Fruit fly (Drosophila melanogaster): ENCODE results near the gene CG31643.
A peak's percentile ranks its signal among the peaks of the same experiment; 100 is the strongest.

Gene CG31643

DNA sequence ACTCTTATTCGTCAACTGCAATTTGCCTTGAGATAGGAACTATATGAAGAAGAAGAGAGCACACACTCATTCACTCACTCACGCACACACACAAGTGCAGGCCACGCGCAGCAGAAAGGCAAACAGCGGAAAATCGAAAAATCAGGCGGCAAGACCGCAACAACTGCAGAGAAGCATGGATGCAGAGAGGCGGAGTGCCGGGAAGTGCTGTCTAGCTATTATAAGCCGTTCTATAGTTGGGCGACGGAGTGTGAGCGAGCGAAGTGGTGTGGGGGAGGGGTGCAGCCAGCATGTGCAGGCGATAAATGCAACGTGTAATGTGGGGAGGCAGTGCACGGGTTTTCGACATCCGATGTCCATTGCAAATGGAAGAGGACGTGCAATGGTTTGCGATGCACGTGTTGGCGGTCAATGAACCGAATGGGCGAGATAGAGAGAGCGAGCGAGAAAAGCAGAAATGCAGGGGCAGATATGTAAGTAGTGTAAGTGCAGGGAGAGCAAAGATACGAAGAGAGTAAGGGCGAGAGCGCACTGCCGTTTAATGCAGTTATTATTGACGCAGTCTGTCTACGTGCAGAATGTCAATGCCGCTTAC lies 40.9 kb downstream of the CG31643 start (continued):
- TF ChIP-seq CG6175 (GFP tag; IDR thresholded peaks at IDR 0.05) (no peak), hb (GFP tag; IDR thresholded peaks at IDR 0.05; ENCODE audit: partially characterized antibody) (no peak), grn (GFP tag; optimal IDR thresholded peaks at IDR 0.05) (no peak), Xrp1 (GFP tag; IDR thresholded peaks at IDR 0.05) (0 out of 2 replicates have a peak, but pooled peaks have one; percentile 11), Optix (GFP tag; IDR thresholded peaks at IDR 0.05) (no peak), so (GFP tag; IDR thresholded peaks at IDR 0.05) (no peak), CG7839 (tag; optimal IDR thresholded peaks at IDR 0.05) (no peak), Lpt (GFP tag; optimal IDR thresholded peaks at IDR 0.05) (peak; percentile 92), Deaf1 (tag; optimal IDR thresholded peaks at IDR 0.05) (peak; percentile 53), onecut (GFP tag; IDR thresholded peaks at IDR 0.05) (no peak), pan (optimal IDR thresholded peaks at IDR 0.05) (no peak), pan (GFP tag; optimal IDR thresholded peaks at IDR 0.05 in 1 of 2, IDR thresholded peaks at IDR 0.05 in 1 of 2) (no peak), NfI (GFP tag; optimal IDR thresholded peaks at IDR 0.05) (no peak), CG15011 (GFP tag; optimal IDR thresholded peaks at IDR 0.05) (no peak), GATAe (GFP tag; conservative IDR thresholded peaks at IDR 0.05) (no peak), cad (GFP tag; optimal IDR thresholded peaks at IDR 0.05) (no peak), CG18764 (GFP tag; optimal IDR thresholded peaks at IDR 0.05) (no peak), bsh (GFP tag; optimal IDR thresholded peaks at IDR 0.05) (no peak), Dfd (GFP tag; optimal IDR thresholded peaks at IDR 0.05) (no peak), br (optimal IDR thresholded peaks at IDR 0.05) (no peak), danr (GFP tag; IDR thresholded peaks at IDR 0.05) (no peak), org-1 (GFP tag; optimal IDR thresholded peaks at IDR 0.05) (no peak), bcd (GFP tag; optimal IDR thresholded peaks at IDR 0.05) (no peak), pnt (GFP tag; optimal IDR thresholded peaks at IDR 0.05) (no peak), insv (GFP tag; optimal IDR thresholded peaks at IDR 0.05) (peak in 1 of 2 experiments; percentile 74), eve (GFP tag; optimal IDR thresholded peaks at IDR 0.05) (no peak), abd-A (tag; optimal IDR thresholded peaks at IDR 0.05) (peak; percentile 55), chinmo (GFP tag; IDR thresholded peaks at IDR 0.05; ENCODE audit: partially characterized antibody) (0 out of 4 replicates have a peak, but pooled peaks have one; percentile 23), tio (GFP tag; optimal IDR thresholded peaks at IDR 0.05) (no peak), nom (GFP tag; optimal IDR thresholded peaks at IDR 0.05) (peak; percentile 5), CG8478 (optimal IDR thresholded peaks at IDR 0.05) (peak; percentile 75), Hmx (GFP tag; optimal IDR thresholded peaks at IDR 0.05) (no peak), Blimp-1 (GFP tag; optimal IDR thresholded peaks at IDR 0.05) (peak; percentile 79), ewg (GFP tag; optimal IDR thresholded peaks at IDR 0.05) (no peak), CG3838 (GFP tag; optimal IDR thresholded peaks at IDR 0.05) (no peak), fu2 (GFP tag; optimal IDR thresholded peaks at IDR 0.05) (no peak), Med (GFP tag) (peak; percentile 77), CG3726 (GFP tag; IDR thresholded peaks at IDR 0.05) (no peak), ara (GFP tag; IDR thresholded peaks at IDR 0.05) (peak; percentile 13; the same call in 1 of the 2 replicates), CG11695 (GFP tag; IDR thresholded peaks at IDR 0.05) (no peak), Hey (tag; optimal IDR thresholded peaks at IDR 0.05) (peak; percentile 67), tgo (GFP tag; IDR thresholded peaks at IDR 0.05) (no peak), CG9932 (GFP tag; IDR thresholded peaks at IDR 0.05) (no peak), prd (optimal IDR thresholded peaks at IDR 0.05) (no peak), prd (GFP tag; IDR thresholded peaks at IDR 0.05) (peak; percentile 18; the same call in 1 of the 3 replicates), wdn (GFP tag; IDR thresholded peaks at IDR 0.05) (no peak), Kr (GFP tag; optimal IDR thresholded peaks at IDR 0.05) (peak; percentile 78), CG18599 (GFP tag; optimal IDR thresholded peaks at IDR 0.05) (no peak), CG13123 (GFP tag; optimal IDR thresholded peaks at IDR 0.05) (no peak), her (GFP tag; optimal IDR thresholded peaks at IDR 0.05) (no peak), jumu (GFP tag; optimal IDR thresholded peaks at IDR 0.05) (no peak), CG1529 (GFP tag; optimal IDR thresholded peaks at IDR 0.05) (no peak), CG7357 (GFP tag; IDR thresholded peaks at IDR 0.05) (no peak)

Measured in whole organism, embryonic.